Worm (Caenorhabditis elegans) whole organism, late embryonic: ENCODE data around the gene srlf-18.
A peak's percentile ranks its signal among the peaks of the same experiment; 100 is the strongest.

Experiments
- F13H6.1 ChIP-seq: sonication (generic microtip); optimal IDR thresholded peaks from 2 replicates; lab custom pipeline; 2016; ENCODE audit warnings: missing genetic modification characterization, missing compliant biosample characterization
- K02D7.2 ChIP-seq: sonication (generic microtip); optimal IDR thresholded peaks from 2 replicates; lab custom pipeline; 2017; ENCODE audit warnings: mild to moderate bottlenecking, missing genetic modification characterization, missing compliant biosample characterization
- Y22D7AL.16 ChIP-seq: sonication (generic microtip); optimal IDR thresholded peaks from 2 replicates; lab custom pipeline; 2016; ENCODE audit warnings: missing genetic modification characterization, missing compliant biosample characterization
- ahr-1 ChIP-seq: sonication (generic microtip); optimal IDR thresholded peaks from 2 replicates; lab custom pipeline; 2016; ENCODE audit warnings: missing genetic modification characterization, missing compliant biosample characterization
- ceh-18 ChIP-seq: sonication (generic microtip); optimal IDR thresholded peaks from 2 replicates; lab custom pipeline; 2016; ENCODE audit warnings: missing genetic modification characterization, missing compliant biosample characterization
- ceh-19 ChIP-seq: fragments of 200-800 bp; sonication (Bioruptor generic); optimal IDR thresholded peaks from 2 replicates; lab custom pipeline; 2018; ENCODE audit warnings: mild to moderate bottlenecking, missing genetic modification characterization, missing compliant biosample characterization
- ceh-2 ChIP-seq: sonication (generic microtip); optimal IDR thresholded peaks from 2 replicates; lab custom pipeline; 2016; ENCODE audit warnings: missing genotype, missing genetic modification characterization, missing compliant biosample characterization
- ceh-22 ChIP-seq: sonication (generic microtip); optimal IDR thresholded peaks from 2 replicates; lab custom pipeline; 2017; ENCODE audit warnings: missing biosample characterization, missing genetic modification characterization
- ceh-31 ChIP-seq: sonication (generic microtip); optimal IDR thresholded peaks from 2 replicates; lab custom pipeline; 2016; ENCODE audit warnings: missing genetic modification characterization, missing compliant biosample characterization
- ceh-6 ChIP-seq: fragments of 200-800 bp; sonication (Bioruptor generic); optimal IDR thresholded peaks from 2 replicates; lab custom pipeline; 2018; ENCODE audit warnings: mild to moderate bottlenecking, missing genetic modification characterization, missing compliant biosample characterization
- che-1 ChIP-seq: sonication (generic microtip); optimal IDR thresholded peaks from 2 replicates; lab custom pipeline; 2016; ENCODE audit warnings: mild to moderate bottlenecking, missing genetic modification characterization, missing compliant biosample characterization
- elt-2 ChIP-seq: sonication (generic microtip); optimal IDR thresholded peaks from 2 replicates; lab custom pipeline; 2016; ENCODE audit warnings: missing genetic modification reagents, missing genetic modification characterization, missing compliant biosample characterization
- elt-4 ChIP-seq: sonication (generic microtip); optimal IDR thresholded peaks from 2 replicates; lab custom pipeline; 2016; ENCODE audit warnings: missing genetic modification characterization, missing compliant biosample characterization
- ets-4 ChIP-seq: sonication (generic microtip); optimal IDR thresholded peaks from 2 replicates; lab custom pipeline; 2016; ENCODE audit warnings: missing genetic modification characterization, missing compliant biosample characterization
- hlh-13 ChIP-seq: fragments of 200-800 bp; sonication (Bioruptor generic); optimal IDR thresholded peaks from 2 replicates; lab custom pipeline; 2018; ENCODE audit warnings: mild to moderate bottlenecking, missing genetic modification characterization, missing compliant biosample characterization
- hlh-15 ChIP-seq: sonication (generic microtip); optimal IDR thresholded peaks from 2 replicates; lab custom pipeline; 2016; ENCODE audit warnings: missing genetic modification characterization, missing compliant biosample characterization
- hlh-6 ChIP-seq: sonication (generic microtip); optimal IDR thresholded peaks from 2 replicates; lab custom pipeline; 2016; ENCODE audit warnings: missing genotype, missing genetic modification characterization, missing compliant biosample characterization
- hlh-8 ChIP-seq: sonication (generic microtip); optimal IDR thresholded peaks from 2 replicates; lab custom pipeline; 2016; ENCODE audit warnings: missing genotype, missing genetic modification characterization, missing compliant biosample characterization
- lim-6 ChIP-seq: sonication (generic microtip); optimal IDR thresholded peaks from 2 replicates; lab custom pipeline; 2016; ENCODE audit warnings: missing genetic modification characterization, missing compliant biosample characterization
- lin-11 ChIP-seq: fragments of 200-800 bp; sonication (Bioruptor generic); optimal IDR thresholded peaks from 2 replicates; lab custom pipeline; 2018; ENCODE audit warnings: mild to moderate bottlenecking, missing genetic modification characterization, missing compliant biosample characterization
- nfya-1 ChIP-seq: sonication (generic microtip); optimal IDR thresholded peaks from 2 replicates; lab custom pipeline; 2017; ENCODE audit warnings: missing genetic modification characterization, mild to moderate bottlenecking, missing compliant biosample characterization, antibody characterized with exemption, moderate library complexity
- nhr-11 ChIP-seq: fragments of 150-350 bp; optimal IDR thresholded peaks from 2 replicates; lab custom pipeline; 2014; ENCODE audit warnings: missing biosample characterization, missing genetic modification characterization
- pag-3 ChIP-seq: sonication (generic microtip); optimal IDR thresholded peaks from 2 replicates; lab custom pipeline; 2016; ENCODE audit warnings: missing compliant biosample characterization, missing genetic modification characterization, borderline replicate concordance
- pat-9 ChIP-seq: fragments of 200-800 bp; sonication (Bioruptor generic); optimal IDR thresholded peaks from 2 replicates; lab custom pipeline; 2018; ENCODE audit warnings: mild to moderate bottlenecking, missing genetic modification characterization, moderate library complexity, missing compliant biosample characterization
- pros-1 ChIP-seq: fragments of 150-350 bp; optimal IDR thresholded peaks from 2 replicates; lab custom pipeline; 2014; ENCODE audit warnings: missing biosample characterization, missing genetic modification reagents, missing genetic modification characterization
- sdc-2 ChIP-seq: sonication (generic microtip); optimal IDR thresholded peaks from 2 replicates; lab custom pipeline; 2016; ENCODE audit warnings: missing genotype, missing genetic modification characterization, missing compliant biosample characterization
- sox-4 ChIP-seq: sonication (generic microtip); optimal IDR thresholded peaks from 2 replicates; lab custom pipeline; 2017; ENCODE audit warnings: mild to moderate bottlenecking, missing genetic modification characterization, inconsistent platforms, missing compliant biosample characterization
- tbx-2 ChIP-seq: sonication (generic microtip); optimal IDR thresholded peaks from 2 replicates; lab custom pipeline; 2016; ENCODE audit warnings: missing genetic modification characterization, missing compliant biosample characterization
- unc-42 ChIP-seq: sonication (generic microtip); optimal IDR thresholded peaks from 2 replicates; lab custom pipeline; 2016; ENCODE audit warnings: missing genotype, missing genetic modification characterization, missing compliant biosample characterization
- unc-55 ChIP-seq: sonication (generic microtip); optimal IDR thresholded peaks from 2 replicates; lab custom pipeline; 2017; ENCODE audit warnings: missing biosample characterization, missing genetic modification reagents, missing genetic modification characterization
- unc-86 ChIP-seq: sonication (generic microtip); optimal IDR thresholded peaks from 2 replicates; lab custom pipeline; 2016; ENCODE audit warnings: missing genetic modification characterization, missing compliant biosample characterization
- zip-5 ChIP-seq: sonication (generic microtip); optimal IDR thresholded peaks from 2 replicates; lab custom pipeline; 2016; ENCODE audit warnings: missing genetic modification characterization, missing compliant biosample characterization

Gene srlf-18

ce11 chrIV:11111898-11112297, 10.6 kb upstream of the srlf-18 start:
- TF ChIP-seq pat-9 (tag; lab: Kevin White, UChicago) (no peak), ceh-2 (tag; lab: Kevin White, UChicago) (no peak), unc-86 (tag; lab: Kevin White, UChicago) (no peak), hlh-15 (tag; lab: Kevin White, UChicago) (no peak), hlh-6 (no peak), ahr-1 (tag; lab: Kevin White, UChicago) (no peak), ceh-6 (no peak)

- TF ChIP-seq unc-86 (tag; lab: Kevin White, UChicago) (no peak), nfya-1 (tag; lab: Kevin White, UChicago) (peak; percentile 62), unc-42 (tag; lab: Kevin White, UChicago) (peak; percentile 72), unc-55 (GFP tag; lab: Kevin White, UChicago) (peak; percentile 12)
Measured at ce11 chrIV:11110995-11111619, 9.8 kb upstream of the srlf-18 start, which contains the start of gene rps-5. TSS of gene rps-5 (minus strand) at chrIV:11111045.

- no peak for TF ChIP-seq ceh-18 (tag; lab: Kevin White, UChicago)
- TF ChIP-seq zip-5: no peak
- TF ChIP-seq ceh-6: no peak
- no peak for TF ChIP-seq ets-4
- TF ChIP-seq nhr-11 (tag; lab: Kevin White, UChicago): no peak
- no peak for TF ChIP-seq ceh-19
- no peak for TF ChIP-seq sox-4 (tag; lab: Kevin White, UChicago)
- TF ChIP-seq pag-3: no peak
- TF ChIP-seq elt-2 (tag; lab: Kevin White, UChicago): no peak
- TF ChIP-seq che-1 (tag; lab: Kevin White, UChicago): no peak
- TF ChIP-seq sdc-2 (tag; lab: Kevin White, UChicago): no peak
Measured at ce11 chrIV:11109771-11110170, 8.5 kb upstream of the srlf-18 start, which contains the start of gene pigk-1. TSS of gene pigk-1 (minus strand) at chrIV:11110018.

ce11 chrIV:11105724-11106123, 4.4 kb upstream of the srlf-18 start, which contains the start of gene srlf-24:
TSS of gene srlf-24 (minus strand) at chrIV:11105824.
- no peak for TF ChIP-seq lim-6 (tag; lab: Kevin White, UChicago)

- TF ChIP-seq Y22D7AL.16 (tag; lab: Kevin White, UChicago) (no peak), hlh-13 (GFP tag; lab: Kevin White, UChicago) (no peak), ceh-31 (tag; lab: Kevin White, UChicago) (no peak), nhr-11 (tag; lab: Kevin White, UChicago) (peak; percentile 79), hlh-8 (tag; lab: Kevin White, UChicago) (no peak)
Measured at ce11 chrIV:11103501-11103900, 2.2 kb upstream of the srlf-18 start.

ce11 chrIV:11102608-11103007, 1.3 kb upstream of the srlf-18 start, which contains the start of gene srlf-17:
TSS of gene srlf-17 (minus strand) at chrIV:11102708.
- TF ChIP-seq hlh-15 (tag; lab: Kevin White, UChicago): no peak
- no peak for TF ChIP-seq elt-2 (tag; lab: Kevin White, UChicago)
- TF ChIP-seq pros-1 (tag; lab: Kevin White, UChicago): no peak
- TF ChIP-seq lin-11: no peak
- TF ChIP-seq ceh-22 (tag; lab: Kevin White, UChicago): no peak
- no peak for TF ChIP-seq K02D7.2 (tag; lab: Kevin White, UChicago)
- no peak for TF ChIP-seq sox-4 (tag; lab: Kevin White, UChicago)
- no peak for TF ChIP-seq ets-4
- TF ChIP-seq pag-3: no peak
- TF ChIP-seq ahr-1 (tag; lab: Kevin White, UChicago): no peak
- no peak for TF ChIP-seq tbx-2 (tag; lab: Kevin White, UChicago)
- no peak for TF ChIP-seq F13H6.1 (tag; lab: Kevin White, UChicago)
- TF ChIP-seq lim-6 (tag; lab: Kevin White, UChicago): no peak
- no peak for TF ChIP-seq ceh-2 (tag; lab: Kevin White, UChicago)
- TF ChIP-seq elt-4 (tag; lab: Kevin White, UChicago): no peak
- TF ChIP-seq ceh-18 (tag; lab: Kevin White, UChicago): no peak
- TF ChIP-seq, all 69 proteins: peak for 0
